Worm (Caenorhabditis elegans) whole organism, late embryonic: ENCODE data around the gene mtx-2.

Source experiments
- ama-1 ChIP-seq: fragments of 150-350 bp; optimal IDR thresholded peaks from 2 replicates; lab custom pipeline; 2014
- ceh-19 ChIP-seq: fragments of 200-800 bp; sonication (Bioruptor generic); optimal IDR thresholded peaks from 2 replicates; lab custom pipeline; 2018; ENCODE audit warnings: mild to moderate bottlenecking, missing genetic modification characterization, missing compliant biosample characterization
- dmd-4 ChIP-seq: sonication (generic microtip); optimal IDR thresholded peaks from 2 replicates; lab custom pipeline; 2016; ENCODE audit warnings: borderline replicate concordance, missing genetic modification characterization, missing compliant biosample characterization
- lin-11 ChIP-seq: fragments of 200-800 bp; sonication (Bioruptor generic); optimal IDR thresholded peaks from 2 replicates; lab custom pipeline; 2018; ENCODE audit warnings: mild to moderate bottlenecking, missing genetic modification characterization, missing compliant biosample characterization
- nhr-11 ChIP-seq: fragments of 150-350 bp; optimal IDR thresholded peaks from 2 replicates; lab custom pipeline; 2014; ENCODE audit warnings: missing biosample characterization, missing genetic modification characterization
- pha-4 ChIP-seq: fragments of 150-350 bp; optimal IDR thresholded peaks from 2 replicates; lab custom pipeline; 2018; ENCODE audit warnings: missing biosample characterization, missing genetic modification reagents, missing genetic modification characterization
- sox-2 ChIP-seq: fragments of 200-800 bp; sonication (Bioruptor generic); IDR thresholded peaks from 2 replicates; pipeline ENCODE4 v1.3.6; 2022; ENCODE audit warnings: missing genetic modification reagents, missing genetic modification characterization, missing compliant biosample characterization
- sox-4 ChIP-seq: sonication (generic microtip); optimal IDR thresholded peaks from 2 replicates; lab custom pipeline; 2017; ENCODE audit warnings: mild to moderate bottlenecking, missing genetic modification characterization, inconsistent platforms, missing compliant biosample characterization
- tbx-2 ChIP-seq: sonication (generic microtip); optimal IDR thresholded peaks from 2 replicates; lab custom pipeline; 2016; ENCODE audit warnings: missing genetic modification characterization, missing compliant biosample characterization
- ttx-3 ChIP-seq: sonication (generic microtip); optimal IDR thresholded peaks from 2 replicates; lab custom pipeline; 2016; ENCODE audit warnings: missing genetic modification reagents, missing genetic modification characterization, missing compliant biosample characterization

DNA sequence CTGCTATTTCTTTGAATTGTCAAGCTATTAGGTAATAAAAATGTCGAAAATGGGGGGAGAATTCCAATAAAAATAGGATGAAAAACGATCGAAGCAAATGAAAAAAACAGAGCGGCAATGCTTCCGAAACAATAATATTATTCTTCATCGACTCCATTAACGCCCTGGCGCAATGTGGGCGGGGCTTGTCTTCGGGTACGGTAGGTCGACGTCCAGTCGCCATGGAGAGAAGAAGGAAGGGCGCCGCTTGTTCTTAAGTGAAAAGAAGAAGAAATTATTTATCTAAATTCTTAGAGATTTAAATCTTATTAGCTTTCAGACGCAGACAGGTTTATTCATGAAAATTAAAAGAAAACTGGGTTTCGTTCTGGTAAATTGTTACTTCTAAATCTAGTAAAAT is 28.8 kb upstream of the mtx-2 start:
- TF ChIP-seq ama-1 (no peak), nhr-11 (no peak), ttx-3 (tag; lab: Kevin White, UChicago) (no peak), lin-11 (tag; lab: Kevin White, UChicago) (no peak), tbx-2 (tag; lab: Kevin White, UChicago) (no peak), ceh-19 (no peak), sox-4 (tag; lab: Kevin White, UChicago) (no peak), pha-4 (no peak), sox-2 (GFP tag; lab: Robert Waterston, UW) (no peak), dmd-4 (tag; lab: Kevin White, UChicago) (no peak)
